Fruit fly (Drosophila melanogaster): ENCODE data around the gene Atx2.

dm6 chr3R:15434676-15435075, 26.5 kb downstream of the Atx2 start, which contains the start of gene CG6118:
- TF ChIP-seq CG8478 (optimal IDR thresholded peaks at IDR 0.05) (no peak), CTCF (optimal IDR thresholded peaks at IDR 0.05) (no peak)

All from S2 (cell line).